Fruit fly (Drosophila melanogaster): ENCODE results near the gene MBD-like.

The MBD-like gene

dm6 chr3R:9515860-9516344 is 43.7 kb upstream of the MBD-like start, which contains the start of the genes mRpL47, CG8176 and Kdm3 (continued):
- TF ChIP-seq Mio (GFP tag; optimal IDR thresholded peaks at IDR 0.05), result no peak

dm6 chr3R:9516400-9516852 is 43.1 kb upstream of the MBD-like start:
- TF ChIP-seq Sp1 (GFP tag; optimal IDR thresholded peaks at IDR 0.05) (no peak), Hr83 (GFP tag; optimal IDR thresholded peaks at IDR 0.05; ENCODE audit: poor library complexity, severe bottlenecking) (peak; percentile 44), fru (GFP tag; optimal IDR thresholded peaks at IDR 0.05) (peak; percentile 7), rgr (GFP tag; optimal IDR thresholded peaks at IDR 0.05) (peak; percentile 4), foxo (GFP tag; optimal IDR thresholded peaks at IDR 0.05) (peak in 1 of 2 experiments; percentile 17)

- TF ChIP-seq rgr (GFP tag; optimal IDR thresholded peaks at IDR 0.05) (peak; percentile 96), Dfd (GFP tag; optimal IDR thresholded peaks at IDR 0.05) (no peak), tai (GFP tag; optimal IDR thresholded peaks at IDR 0.05) (no peak), dmrt93B (GFP tag; optimal IDR thresholded peaks at IDR 0.05) (peak; percentile 81), pan (optimal IDR thresholded peaks at IDR 0.05) (no peak), CrebA (GFP tag; optimal IDR thresholded peaks at IDR 0.05; ENCODE audit: borderline replicate concordance) (no peak), Hnf4 (GFP tag; optimal IDR thresholded peaks at IDR 0.05) (peak; percentile 94), Hr78 (GFP tag; optimal IDR thresholded peaks at IDR 0.05) (no peak), Vsx2 (GFP tag; optimal IDR thresholded peaks at IDR 0.05; ENCODE audit: partially characterized antibody) (no peak), usp (GFP tag; optimal IDR thresholded peaks at IDR 0.05) (no peak), br (GFP tag; optimal IDR thresholded peaks at IDR 0.05) (peak; percentile 96), sv (GFP tag; optimal IDR thresholded peaks at IDR 0.05) (peak; percentile 65), lola (GFP tag; optimal IDR thresholded peaks at IDR 0.05) (no peak), GATAd (GFP tag; optimal IDR thresholded peaks at IDR 0.05) (peak; percentile 77), h (GFP tag; optimal IDR thresholded peaks at IDR 0.05) (peak; percentile 99), Abd-B (GFP tag; optimal IDR thresholded peaks at IDR 0.05) (no peak), Rel (GFP tag; optimal IDR thresholded peaks at IDR 0.05) (peak; percentile 95), Rel (tag; optimal IDR thresholded peaks at IDR 0.05) (peak; percentile 60), Sp1 (GFP tag; optimal IDR thresholded peaks at IDR 0.05) (peak; percentile 87), Mio (GFP tag; optimal IDR thresholded peaks at IDR 0.05) (peak; percentile 65), HLH106 (tag; optimal IDR thresholded peaks at IDR 0.05) (peak; percentile 90), dl (GFP tag; optimal IDR thresholded peaks at IDR 0.05; ENCODE audit: insufficient read depth in 1 of 2, partially characterized antibody in 2 of 2) (no peak), psq (GFP tag; optimal IDR thresholded peaks at IDR 0.05) (peak; percentile 86), N (GFP tag; optimal IDR thresholded peaks at IDR 0.05) (no peak), CG9705 (GFP tag; optimal IDR thresholded peaks at IDR 0.05) (peak; percentile 68), ey (GFP tag; optimal IDR thresholded peaks at IDR 0.05) (peak; percentile 94), OdsH (GFP tag; optimal IDR thresholded peaks at IDR 0.05) (peak; percentile 91), sage (GFP tag; optimal IDR thresholded peaks at IDR 0.05) (peak; percentile 92), foxo (GFP tag; optimal IDR thresholded peaks at IDR 0.05) (peak; percentile 95), Dif (GFP tag; optimal IDR thresholded peaks at IDR 0.05; ENCODE audit: partially characterized antibody) (no peak), Myc (optimal IDR thresholded peaks at IDR 0.05) (no peak), CG32264 (GFP tag; optimal IDR thresholded peaks at IDR 0.05) (peak; percentile 97), jim (GFP tag; optimal IDR thresholded peaks at IDR 0.05) (peak; percentile 10), dsf (GFP tag; optimal IDR thresholded peaks at IDR 0.05; ENCODE audit: borderline replicate concordance) (peak; percentile 34), Jra (GFP tag; optimal IDR thresholded peaks at IDR 0.05) (peak; percentile 88), woc (GFP tag; optimal IDR thresholded peaks at IDR 0.05) (peak; percentile 92), Hr83 (GFP tag; optimal IDR thresholded peaks at IDR 0.05; ENCODE audit: poor library complexity, severe bottlenecking) (peak; percentile 96), brk (GFP tag; optimal IDR thresholded peaks at IDR 0.05) (peak; percentile 87), fru (GFP tag; optimal IDR thresholded peaks at IDR 0.05) (peak; percentile 97)
These were observed 31.4 kb upstream of the MBD-like start for dm6 chr3R:9527907-9528842.

Measured in whole organism, wandering third instar larva.